Worm (Caenorhabditis elegans) whole organism, L3 larva: ENCODE data around the gene ZK856.14.

ENCODE experiments used
- R02D3.7 ChIP-seq: fragments of 150-350 bp; optimal IDR thresholded peaks from 2 replicates; lab custom pipeline; 2014; ENCODE audit warnings: missing biosample characterization, missing genetic modification characterization
- ZK546.5 ChIP-seq: sonication (generic microtip); optimal IDR thresholded peaks from 2 replicates; lab custom pipeline; 2017; ENCODE audit warnings: missing biosample characterization, missing genetic modification characterization
- ama-1 ChIP-seq: fragments of 150-350 bp; optimal IDR thresholded peaks from 2 replicates; lab custom pipeline; 2018
- ceh-28 ChIP-seq: fragments of 150-350 bp; optimal IDR thresholded peaks from 2 replicates; lab custom pipeline; 2014; ENCODE audit warnings: missing biosample characterization, missing genetic modification reagents, missing genetic modification characterization
- ceh-82 ChIP-seq: fragments of 150-350 bp; optimal IDR thresholded peaks from 2 replicates; lab custom pipeline; 2014; ENCODE audit warnings: missing biosample characterization, missing genetic modification characterization
- ceh-9 ChIP-seq: sonication (generic microtip); optimal IDR thresholded peaks from 2 replicates; lab custom pipeline; 2018; ENCODE audit warnings: missing biosample characterization, missing genetic modification characterization
- daf-12 ChIP-seq: fragments of 150-350 bp; optimal IDR thresholded peaks from 2 replicates; lab custom pipeline; 2014; ENCODE audit warnings: missing biosample characterization, missing genetic modification reagents, missing genetic modification characterization
- egl-27 ChIP-seq: sonication (generic microtip); optimal IDR thresholded peaks from 4 replicates; lab custom pipeline; 2017; ENCODE audit warnings: missing biosample characterization, missing genetic modification reagents, missing genetic modification characterization
- egl-5 ChIP-seq: fragments of 150-350 bp; optimal IDR thresholded peaks from 2 replicates; lab custom pipeline; 2017; ENCODE audit warnings: missing biosample characterization, missing genetic modification reagents, missing genetic modification characterization, inconsistent platforms
- elt-1 ChIP-seq: fragments of 150-350 bp; optimal IDR thresholded peaks from 2 replicates; lab custom pipeline; 2014; ENCODE audit warnings: missing biosample characterization, missing genetic modification characterization
- elt-2 ChIP-seq: sonication (generic microtip); optimal IDR thresholded peaks from 2 replicates; lab custom pipeline; 2016; ENCODE audit warnings: missing genetic modification reagents, mild to moderate bottlenecking, missing genetic modification characterization, missing compliant biosample characterization
- elt-3 ChIP-seq, 3 experiments: fragments of 150-350 bp in 1 of 3; sonication (generic microtip) in 2 of 3; optimal IDR thresholded peaks; 2 replicates in 2 of 3; 4 replicates in 1 of 3; lab custom pipeline; 2014 to 2017; ENCODE audit warnings: missing biosample characterization in 3 of 3, missing genetic modification characterization in 3 of 3
- eor-1 ChIP-seq, 2 experiments: fragments of 150-350 bp; optimal IDR thresholded peaks; 2 replicates each; lab custom pipeline; 2014 to 2018; ENCODE audit warnings: missing biosample characterization in 2 of 2, missing genetic modification characterization in 2 of 2
- fkh-10 ChIP-seq: sonication (generic microtip); optimal IDR thresholded peaks from 2 replicates; lab custom pipeline; 2017; ENCODE audit warnings: missing biosample characterization, missing genetic modification reagents, missing genetic modification characterization
- fos-1 ChIP-seq: fragments of 150-350 bp; optimal IDR thresholded peaks from 2 replicates; lab custom pipeline; 2014; ENCODE audit warnings: missing biosample characterization, missing genetic modification characterization
- jun-1 ChIP-seq: fragments of 150-350 bp; optimal IDR thresholded peaks from 2 replicates; lab custom pipeline; 2014; ENCODE audit warnings: missing biosample characterization, missing genetic modification reagents, missing genetic modification characterization
- lin-15B ChIP-seq: fragments of 150-350 bp; optimal IDR thresholded peaks from 2 replicates; lab custom pipeline; 2014; ENCODE audit warnings: missing biosample characterization, missing genetic modification characterization
- lin-39 ChIP-seq: fragments of 150-350 bp; optimal IDR thresholded peaks from 2 replicates; lab custom pipeline; 2018; ENCODE audit warnings: missing biosample characterization, missing genetic modification reagents, missing genetic modification characterization
- lsy-12 ChIP-seq: sonication (generic microtip); optimal IDR thresholded peaks from 2 replicates; lab custom pipeline; 2016; ENCODE audit warnings: mild to moderate bottlenecking, missing genetic modification characterization, missing compliant biosample characterization
- mdl-1 ChIP-seq: fragments of 150-350 bp; optimal IDR thresholded peaks from 2 replicates; lab custom pipeline; 2014; ENCODE audit warnings: missing biosample characterization, missing genetic modification characterization
- mml-1 ChIP-seq: fragments of 150-350 bp; sonication (generic microtip); optimal IDR thresholded peaks from 3 replicates; lab custom pipeline; 2014; ENCODE audit warnings: missing biosample characterization, missing genetic modification characterization
- nfya-1 ChIP-seq: sonication (generic microtip); optimal IDR thresholded peaks from 2 replicates; lab custom pipeline; 2017; ENCODE audit warnings: missing genetic modification characterization, mild to moderate bottlenecking, missing compliant biosample characterization, antibody characterized with exemption, moderate library complexity; ENCODE audit not compliant: insufficient read depth
- nhr-11 ChIP-seq: fragments of 150-350 bp; optimal IDR thresholded peaks from 2 replicates; lab custom pipeline; 2014; ENCODE audit warnings: missing biosample characterization, missing genetic modification characterization
- nhr-12 ChIP-seq: fragments of 150-350 bp; optimal IDR thresholded peaks from 2 replicates; lab custom pipeline; 2014; ENCODE audit warnings: missing biosample characterization, missing genetic modification characterization
- nhr-28 ChIP-seq: fragments of 150-350 bp; optimal IDR thresholded peaks from 2 replicates; lab custom pipeline; 2014; ENCODE audit warnings: missing biosample characterization, missing genetic modification characterization
- nhr-43 ChIP-seq: sonication (generic microtip); optimal IDR thresholded peaks from 2 replicates; lab custom pipeline; 2016; ENCODE audit warnings: mild to moderate bottlenecking, missing genetic modification characterization, missing compliant biosample characterization; ENCODE audit not compliant: poor library complexity, severe bottlenecking
- nhr-67 ChIP-seq: fragments of 150-350 bp; optimal IDR thresholded peaks from 2 replicates; lab custom pipeline; 2014; ENCODE audit warnings: missing biosample characterization, missing genetic modification characterization
- pqm-1 ChIP-seq: fragments of 150-350 bp; optimal IDR thresholded peaks from 2 replicates; lab custom pipeline; 2017; ENCODE audit warnings: missing biosample characterization, missing genetic modification characterization, inconsistent platforms
- sea-2 ChIP-seq: fragments of 150-350 bp; sonication (generic microtip); optimal IDR thresholded peaks from 4 replicates; lab custom pipeline; 2014; ENCODE audit warnings: missing biosample characterization, missing genetic modification reagents, missing genetic modification characterization
- skn-1 ChIP-seq: fragments of 150-350 bp; optimal IDR thresholded peaks from 2 replicates; lab custom pipeline; 2014; ENCODE audit warnings: missing biosample characterization, missing genetic modification characterization
- snpc-4 ChIP-seq: fragments of 150-350 bp; optimal IDR thresholded peaks from 2 replicates; lab custom pipeline; 2014; ENCODE audit warnings: missing biosample characterization, missing genetic modification characterization
- tbx-2 ChIP-seq: sonication (generic microtip); optimal IDR thresholded peaks from 2 replicates; lab custom pipeline; 2016; ENCODE audit warnings: mild to moderate bottlenecking, missing genetic modification characterization, missing compliant biosample characterization
- unc-39 ChIP-seq: sonication (generic microtip); optimal IDR thresholded peaks from 4 replicates; lab custom pipeline; 2017; ENCODE audit warnings: missing biosample characterization, missing genetic modification characterization
- unc-62 ChIP-seq: fragments of 150-350 bp; sonication (generic microtip); optimal IDR thresholded peaks from 4 replicates; lab custom pipeline; 2014; ENCODE audit warnings: missing biosample characterization, missing genetic modification reagents, missing genetic modification characterization
- zag-1 ChIP-seq: fragments of 150-350 bp; optimal IDR thresholded peaks from 2 replicates; lab custom pipeline; 2014; ENCODE audit warnings: missing biosample characterization, missing genetic modification characterization
- ztf-11 ChIP-seq: fragments of 150-350 bp; optimal IDR thresholded peaks from 2 replicates; lab custom pipeline; 2014; ENCODE audit warnings: missing biosample characterization, missing genetic modification characterization
- ztf-4 ChIP-seq: fragments of 150-350 bp; optimal IDR thresholded peaks from 2 replicates; lab custom pipeline; 2014; ENCODE audit warnings: missing biosample characterization, missing genetic modification characterization

ZK856.14 gene

ce11 chrV:10204863-10205338 is 11.9 kb upstream of the ZK856.14 start, which contains the start of the genes ZK856.19 and ZK856.11 (continued):
- TF ChIP-seq ama-1 (lab: Kevin White, UChicago): no peak
- TF ChIP-seq lin-15B (tag; lab: Kevin White, UChicago): peak; percentile 92
- TF ChIP-seq egl-5: no peak
- TF ChIP-seq elt-1 (tag; lab: Kevin White, UChicago): no peak
- no peak for TF ChIP-seq zag-1

- TF ChIP-seq nhr-28 (tag; lab: Kevin White, UChicago) (no peak), elt-2 (no peak), ceh-9 (tag; lab: Kevin White, UChicago) (no peak), zag-1 (no peak)
These were observed 11.3 kb upstream of the ZK856.14 start, which contains the start of gene ZK856.16 for ce11 chrV:10205483-10205882. Gene ZK856.16 (minus strand): TSS chrV:10205583.

ce11 chrV:10206502-10206901 is 10.3 kb upstream of the ZK856.14 start, which contains the start of gene rpc-25:
Gene rpc-25 (minus strand): TSS chrV:10206602.
- TF ChIP-seq ceh-28 (no peak), egl-27 (no peak), ZK546.5 (tag; lab: Kevin White, UChicago) (no peak), snpc-4 (tag; lab: Kevin White, UChicago) (no peak), ztf-11 (tag; lab: Kevin White, UChicago) (no peak), fos-1 (no peak)

DNA sequence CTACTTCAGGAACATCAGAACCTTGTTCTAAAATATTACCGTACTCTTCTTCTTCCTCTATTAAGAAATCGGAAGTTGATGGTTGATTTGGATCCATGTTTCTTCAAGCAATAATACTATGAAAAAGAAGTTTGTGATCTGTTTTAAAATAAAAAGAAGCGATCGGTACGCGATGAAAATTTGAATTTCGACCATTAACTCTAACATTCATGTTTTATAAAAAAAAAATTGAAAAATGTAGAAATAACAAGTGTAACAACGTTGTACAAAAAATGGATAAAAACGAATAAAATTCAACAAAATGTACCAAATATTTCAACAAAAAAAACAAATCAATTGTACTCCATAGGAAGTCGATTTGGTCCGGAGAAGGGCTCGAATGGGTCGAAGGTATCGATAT is 6.6 kb upstream of the ZK856.14 start, which contains the start of gene tftc-3:
Gene tftc-3, minus strand, starts transcription at position 101 of the 400 bp plus-strand sequence.
- no peak for TF ChIP-seq nhr-43 (tag; lab: Kevin White, UChicago)
- no peak for TF ChIP-seq lin-15B (tag; lab: Kevin White, UChicago)
- no peak for TF ChIP-seq nhr-11 (tag; lab: Kevin White, UChicago)

- no peak for TF ChIP-seq elt-2
- no peak for TF ChIP-seq sea-2 (GFP tag; lab: Kevin White, UChicago)
- TF ChIP-seq elt-1 (tag; lab: Kevin White, UChicago): no peak
- TF ChIP-seq zag-1: no peak
- no peak for TF ChIP-seq unc-62 (GFP tag; lab: Kevin White, UChicago)
- TF ChIP-seq daf-12 (tag; lab: Kevin White, UChicago): no peak
- TF ChIP-seq mml-1: no peak
- TF ChIP-seq, all 47 proteins: peak for 0
These were observed 4.8 kb upstream of the ZK856.14 start, which contains the start of gene zhit-3 for ce11 chrV:10212027-10212426. Gene zhit-3 (minus strand): TSS chrV:10212127.

- no peak for TF ChIP-seq fos-1
- TF ChIP-seq snpc-4 (tag; lab: Kevin White, UChicago): no peak
- no peak for TF ChIP-seq sea-2 (GFP tag; lab: Kevin White, UChicago)
- no peak for TF ChIP-seq mdl-1 (tag; lab: Kevin White, UChicago)
- TF ChIP-seq daf-12 (tag; lab: Kevin White, UChicago): no peak
- TF ChIP-seq nhr-12 (tag; lab: Kevin White, UChicago): no peak
- TF ChIP-seq lsy-12 (tag; lab: Kevin White, UChicago): no peak
- TF ChIP-seq tbx-2: no peak
- no peak for TF ChIP-seq elt-2
- TF ChIP-seq ztf-4: no peak
- no peak for TF ChIP-seq nhr-67 (tag; lab: Kevin White, UChicago)
- TF ChIP-seq ceh-9 (tag; lab: Kevin White, UChicago): no peak
- no peak for TF ChIP-seq lin-39 (tag; lab: Kevin White, UChicago)
- no peak for TF ChIP-seq pqm-1
- no peak for TF ChIP-seq skn-1 (tag; lab: Kevin White, UChicago)
- no peak for TF ChIP-seq jun-1
- no peak for TF ChIP-seq eor-1 (tag; optimal IDR thresholded peaks at IDR 0.05; lab: Kevin White, UChicago)
These were observed 4.2 kb upstream of the ZK856.14 start, which contains the start of gene hpo-40 for ce11 chrV:10212627-10213026. Gene hpo-40 (plus strand): TSS chrV:10212927.

- TF ChIP-seq fos-1: no peak
- TF ChIP-seq R02D3.7 (tag; lab: Kevin White, UChicago): no peak
- no peak for TF ChIP-seq jun-1
- no peak for TF ChIP-seq ceh-82 (tag; lab: Kevin White, UChicago)
- no peak for TF ChIP-seq elt-3 (tag; optimal IDR thresholded peaks at IDR 0.05; lab: Kevin White, UChicago)
- TF ChIP-seq nhr-67 (tag; lab: Kevin White, UChicago): no peak
- TF ChIP-seq ZK546.5 (tag; lab: Kevin White, UChicago): no peak
- TF ChIP-seq nfya-1: no peak
- no peak for TF ChIP-seq ceh-9 (tag; lab: Kevin White, UChicago)
- TF ChIP-seq eor-1 (tag; optimal IDR thresholded peaks at IDR 0.05; lab: Kevin White, UChicago): no peak
- TF ChIP-seq daf-12 (tag; lab: Kevin White, UChicago): no peak
- TF ChIP-seq mml-1: no peak
- no peak for TF ChIP-seq pqm-1
- no peak for TF ChIP-seq nhr-12 (tag; lab: Kevin White, UChicago)
- no peak for TF ChIP-seq egl-27
- no peak for TF ChIP-seq skn-1 (tag; lab: Kevin White, UChicago)
- TF ChIP-seq unc-39 (tag; lab: Kevin White, UChicago): no peak
- no peak for TF ChIP-seq fkh-10 (GFP tag; lab: Kevin White, UChicago)
These were observed 3.8 kb downstream of the ZK856.14 start, which contains the start of gene C12D8.13 for ce11 chrV:10220605-10221004. Gene C12D8.13 (minus strand): TSS chrV:10220705.
